Worm (Caenorhabditis elegans) whole organism, young adult: ENCODE results near the gene sinh-1.

Experiments used
- ama-1 ChIP-seq, 3 experiments: fragments of 150-350 bp in 1 of 3; sonication (generic microtip) in 2 of 3; optimal IDR thresholded peaks; 2 replicates each; lab custom pipeline; 2014 to 2018; ENCODE audit warnings: missing biosample characterization in 2 of 3, missing genetic modification characterization in 2 of 3, missing genetic modification reagents in 2 of 3
- dpl-1 ChIP-seq: fragments of 150-350 bp; optimal IDR thresholded peaks from 2 replicates; lab custom pipeline; 2014; ENCODE audit warnings: missing biosample characterization, missing genetic modification reagents, missing genetic modification characterization
- hlh-26 ChIP-seq: fragments of 200-800 bp; sonication (Bioruptor generic); conservative IDR thresholded peaks from 2 replicates; pipeline ENCODE4 v1.3.6; 2022; ENCODE audit warnings: missing genetic modification reagents, missing genetic modification characterization, missing compliant biosample characterization
- nhr-80 ChIP-seq: sonication (generic microtip); optimal IDR thresholded peaks from 2 replicates; lab custom pipeline; 2016; ENCODE audit warnings: missing genetic modification characterization, missing compliant biosample characterization
- snpc-3.4 ChIP-seq: sonication (generic microtip); optimal IDR thresholded peaks from 2 replicates; lab custom pipeline; 2017; ENCODE audit warnings: missing genetic modification characterization, mild to moderate bottlenecking, missing compliant biosample characterization, antibody characterized with exemption, moderate library complexity, missing genotype, missing genetic modification reagents
- snpc-4 ChIP-seq, 5 experiments: fragments of 150-350 bp in 1 of 5; sonication (generic microtip) in 4 of 5; optimal IDR thresholded peaks; 2 replicates each; lab custom pipeline; 2014 to 2018; ENCODE audit warnings: missing genetic modification characterization in 5 of 5, missing biosample characterization in 3 of 5, antibody characterized with exemption in 2 of 5, mild to moderate bottlenecking in 2 of 5, missing compliant biosample characterization in 2 of 5, missing genotype in 2 of 5, moderate library complexity in 2 of 5, missing genetic modification reagents in 1 of 5

- TF ChIP-seq ama-1 (optimal IDR thresholded peaks at IDR 0.05; lab: Kevin White, UChicago): no peak
- no peak for TF ChIP-seq ama-1 (GFP tag; optimal IDR thresholded peaks at IDR 0.05; lab: Kevin White, UChicago)
- TF ChIP-seq nhr-80 (tag; lab: Kevin White, UChicago): no peak
- no peak for TF ChIP-seq dpl-1
- no peak for TF ChIP-seq snpc-4 (GFP tag; optimal IDR thresholded peaks at IDR 0.05; lab: Kevin White, UChicago)
- TF ChIP-seq snpc-4 (tag; optimal IDR thresholded peaks at IDR 0.05; lab: Kevin White, UChicago): no peak
- TF ChIP-seq snpc-3.4 (tag; lab: Kevin White, UChicago): no peak
- TF ChIP-seq hlh-26: no peak
Measured at ce11 chrII:12274944-12275343, 46.8 kb downstream of the sinh-1 start, which contains the start of gene Y57A10A.27.
